Worm (Caenorhabditis elegans) whole organism, late embryonic: ENCODE measurements around the gene nas-24.

Experiments
- F13H6.1 ChIP-seq: sonication (generic microtip); optimal IDR thresholded peaks from 2 replicates; lab custom pipeline; 2016; ENCODE audit warnings: missing genetic modification characterization, missing compliant biosample characterization
- K09A11.1 ChIP-seq: sonication (generic microtip); optimal IDR thresholded peaks from 2 replicates; lab custom pipeline; 2017; ENCODE audit warnings: antibody characterized with exemption, mild to moderate bottlenecking, missing genetic modification characterization, missing compliant biosample characterization; ENCODE audit not compliant: insufficient read depth
- Y22D7AL.16 ChIP-seq: sonication (generic microtip); optimal IDR thresholded peaks from 2 replicates; lab custom pipeline; 2016; ENCODE audit warnings: missing genetic modification characterization, missing compliant biosample characterization
- ahr-1 ChIP-seq: sonication (generic microtip); optimal IDR thresholded peaks from 2 replicates; lab custom pipeline; 2016; ENCODE audit warnings: missing genetic modification characterization, missing compliant biosample characterization
- ceh-14 ChIP-seq: sonication (generic microtip); optimal IDR thresholded peaks from 2 replicates; lab custom pipeline; 2016; ENCODE audit warnings: missing genotype, missing genetic modification characterization, missing compliant biosample characterization
- ceh-18 ChIP-seq: sonication (generic microtip); optimal IDR thresholded peaks from 2 replicates; lab custom pipeline; 2016; ENCODE audit warnings: missing genetic modification characterization, missing compliant biosample characterization
- ceh-19 ChIP-seq: fragments of 200-800 bp; sonication (Bioruptor generic); optimal IDR thresholded peaks from 2 replicates; lab custom pipeline; 2018; ENCODE audit warnings: mild to moderate bottlenecking, missing genetic modification characterization, missing compliant biosample characterization
- ceh-2 ChIP-seq: sonication (generic microtip); optimal IDR thresholded peaks from 2 replicates; lab custom pipeline; 2016; ENCODE audit warnings: missing genotype, missing genetic modification characterization, missing compliant biosample characterization
- ceh-22 ChIP-seq: sonication (generic microtip); optimal IDR thresholded peaks from 2 replicates; lab custom pipeline; 2017; ENCODE audit warnings: missing biosample characterization, missing genetic modification characterization
- ceh-30 ChIP-seq: fragments of 150-350 bp; optimal IDR thresholded peaks from 2 replicates; lab custom pipeline; 2014; ENCODE audit warnings: missing biosample characterization, missing genetic modification characterization
- ceh-31 ChIP-seq: sonication (generic microtip); optimal IDR thresholded peaks from 2 replicates; lab custom pipeline; 2016; ENCODE audit warnings: missing genetic modification characterization, missing compliant biosample characterization
- ceh-34 ChIP-seq: sonication (generic microtip); optimal IDR thresholded peaks from 2 replicates; lab custom pipeline; 2016; ENCODE audit warnings: mild to moderate bottlenecking, missing genetic modification characterization, missing compliant biosample characterization
- ceh-48 ChIP-seq: sonication (generic microtip); optimal IDR thresholded peaks from 2 replicates; lab custom pipeline; 2016; ENCODE audit warnings: missing genetic modification characterization, inconsistent platforms, missing compliant biosample characterization
- che-1 ChIP-seq: sonication (generic microtip); optimal IDR thresholded peaks from 2 replicates; lab custom pipeline; 2016; ENCODE audit warnings: mild to moderate bottlenecking, missing genetic modification characterization, missing compliant biosample characterization
- dmd-4 ChIP-seq: sonication (generic microtip); optimal IDR thresholded peaks from 2 replicates; lab custom pipeline; 2016; ENCODE audit warnings: borderline replicate concordance, missing genetic modification characterization, missing compliant biosample characterization
- dve-1 ChIP-seq: sonication (generic microtip); optimal IDR thresholded peaks from 2 replicates; lab custom pipeline; 2017; ENCODE audit warnings: antibody characterized with exemption, mild to moderate bottlenecking, missing genetic modification characterization, missing compliant biosample characterization
- elt-2 ChIP-seq: sonication (generic microtip); optimal IDR thresholded peaks from 2 replicates; lab custom pipeline; 2016; ENCODE audit warnings: missing genetic modification reagents, missing genetic modification characterization, missing compliant biosample characterization
- elt-4 ChIP-seq: sonication (generic microtip); optimal IDR thresholded peaks from 2 replicates; lab custom pipeline; 2016; ENCODE audit warnings: missing genetic modification characterization, missing compliant biosample characterization
- ets-4 ChIP-seq: sonication (generic microtip); optimal IDR thresholded peaks from 2 replicates; lab custom pipeline; 2016; ENCODE audit warnings: missing genetic modification characterization, missing compliant biosample characterization
- gmeb-2 ChIP-seq: sonication (generic microtip); optimal IDR thresholded peaks from 2 replicates; lab custom pipeline; 2016; ENCODE audit warnings: missing genetic modification characterization, inconsistent platforms, missing compliant biosample characterization
- hlh-30 ChIP-seq: sonication (generic microtip); optimal IDR thresholded peaks from 2 replicates; lab custom pipeline; 2017; ENCODE audit warnings: antibody characterized with exemption, missing genetic modification characterization, missing compliant biosample characterization; ENCODE audit not compliant: insufficient read depth
- hlh-8 ChIP-seq: sonication (generic microtip); optimal IDR thresholded peaks from 2 replicates; lab custom pipeline; 2016; ENCODE audit warnings: missing genotype, missing genetic modification characterization, missing compliant biosample characterization
- lin-11 ChIP-seq: fragments of 200-800 bp; sonication (Bioruptor generic); optimal IDR thresholded peaks from 2 replicates; lab custom pipeline; 2018; ENCODE audit warnings: mild to moderate bottlenecking, missing genetic modification characterization, missing compliant biosample characterization
- nfya-1 ChIP-seq: sonication (generic microtip); optimal IDR thresholded peaks from 2 replicates; lab custom pipeline; 2017; ENCODE audit warnings: missing genetic modification characterization, mild to moderate bottlenecking, missing compliant biosample characterization, antibody characterized with exemption, moderate library complexity
- nhr-11 ChIP-seq: fragments of 150-350 bp; optimal IDR thresholded peaks from 2 replicates; lab custom pipeline; 2014; ENCODE audit warnings: missing biosample characterization, missing genetic modification characterization
- npax-4 ChIP-seq: sonication (generic microtip); optimal IDR thresholded peaks from 2 replicates; lab custom pipeline; 2016; ENCODE audit warnings: missing genetic modification characterization, missing compliant biosample characterization
- odd-2 ChIP-seq: sonication (generic microtip); optimal IDR thresholded peaks from 2 replicates; lab custom pipeline; 2017; ENCODE audit warnings: antibody characterized with exemption, mild to moderate bottlenecking, missing genetic modification characterization, missing compliant biosample characterization
- pag-3 ChIP-seq: sonication (generic microtip); optimal IDR thresholded peaks from 2 replicates; lab custom pipeline; 2016; ENCODE audit warnings: missing compliant biosample characterization, missing genetic modification characterization, borderline replicate concordance
- pax-1 ChIP-seq: fragments of 150-350 bp; optimal IDR thresholded peaks from 2 replicates; lab custom pipeline; 2014; ENCODE audit warnings: missing biosample characterization, missing genetic modification characterization
- pha-2 ChIP-seq: sonication (generic microtip); optimal IDR thresholded peaks from 2 replicates; lab custom pipeline; 2017; ENCODE audit warnings: mild to moderate bottlenecking, missing genetic modification characterization, missing compliant biosample characterization
- pha-4 ChIP-seq: fragments of 150-350 bp; optimal IDR thresholded peaks from 2 replicates; lab custom pipeline; 2018; ENCODE audit warnings: missing biosample characterization, missing genetic modification reagents, missing genetic modification characterization
- pros-1 ChIP-seq: fragments of 150-350 bp; optimal IDR thresholded peaks from 2 replicates; lab custom pipeline; 2014; ENCODE audit warnings: missing biosample characterization, missing genetic modification reagents, missing genetic modification characterization
- ref-2 ChIP-seq: sonication (generic microtip); optimal IDR thresholded peaks from 2 replicates; lab custom pipeline; 2016; ENCODE audit warnings: missing genetic modification characterization, missing compliant biosample characterization
- rnt-1 ChIP-seq: sonication (generic microtip); optimal IDR thresholded peaks from 2 replicates; lab custom pipeline; 2016; ENCODE audit warnings: missing genetic modification characterization, missing compliant biosample characterization
- sdc-2 ChIP-seq: sonication (generic microtip); optimal IDR thresholded peaks from 2 replicates; lab custom pipeline; 2016; ENCODE audit warnings: missing genotype, missing genetic modification characterization, missing compliant biosample characterization
- sox-2 ChIP-seq: fragments of 200-800 bp; sonication (Bioruptor generic); IDR thresholded peaks from 2 replicates; pipeline ENCODE4 v1.3.6; 2022; ENCODE audit warnings: missing genetic modification reagents, missing genetic modification characterization, missing compliant biosample characterization
- sox-4 ChIP-seq: sonication (generic microtip); optimal IDR thresholded peaks from 2 replicates; lab custom pipeline; 2017; ENCODE audit warnings: mild to moderate bottlenecking, missing genetic modification characterization, inconsistent platforms, missing compliant biosample characterization
- syd-9 ChIP-seq: sonication (generic microtip); optimal IDR thresholded peaks from 2 replicates; lab custom pipeline; 2016; ENCODE audit warnings: mild to moderate bottlenecking, missing genetic modification characterization, moderate library complexity, missing compliant biosample characterization
- tbx-2 ChIP-seq: sonication (generic microtip); optimal IDR thresholded peaks from 2 replicates; lab custom pipeline; 2016; ENCODE audit warnings: missing genetic modification characterization, missing compliant biosample characterization
- tbx-7 ChIP-seq: sonication (generic microtip); optimal IDR thresholded peaks from 2 replicates; lab custom pipeline; 2016; ENCODE audit warnings: missing genotype, missing genetic modification characterization, missing compliant biosample characterization
- unc-42 ChIP-seq: sonication (generic microtip); optimal IDR thresholded peaks from 2 replicates; lab custom pipeline; 2016; ENCODE audit warnings: missing genotype, missing genetic modification characterization, missing compliant biosample characterization
- unc-55 ChIP-seq: sonication (generic microtip); optimal IDR thresholded peaks from 2 replicates; lab custom pipeline; 2017; ENCODE audit warnings: missing biosample characterization, missing genetic modification reagents, missing genetic modification characterization
- unc-86 ChIP-seq: sonication (generic microtip); optimal IDR thresholded peaks from 2 replicates; lab custom pipeline; 2016; ENCODE audit warnings: missing genetic modification characterization, missing compliant biosample characterization
- zip-5 ChIP-seq: sonication (generic microtip); optimal IDR thresholded peaks from 2 replicates; lab custom pipeline; 2016; ENCODE audit warnings: missing genetic modification characterization, missing compliant biosample characterization

nas-24 gene

ce11 chrV:13808462-13808867 lies 39.3 kb downstream of the nas-24 start:
- TF ChIP-seq unc-42 (peak; percentile 53), elt-2 (tag; lab: Kevin White, UChicago) (peak; percentile 18), ceh-31 (tag; lab: Kevin White, UChicago) (peak; percentile 77), nfya-1 (tag; lab: Kevin White, UChicago) (peak; percentile 79), F13H6.1 (tag; lab: Kevin White, UChicago) (peak; percentile 33), rnt-1 (tag; lab: Kevin White, UChicago) (peak; percentile 39), tbx-2 (tag; lab: Kevin White, UChicago) (peak; percentile 82), syd-9 (tag; lab: Kevin White, UChicago) (peak; percentile 50), pax-1 (peak; percentile 12), unc-55 (GFP tag; lab: Kevin White, UChicago) (peak; percentile 36), zip-5 (tag; lab: Kevin White, UChicago) (no peak), ceh-30 (tag; lab: Kevin White, UChicago) (peak; percentile 9), ceh-34 (peak; percentile 81), ceh-14 (tag; lab: Kevin White, UChicago) (peak; percentile 6), pros-1 (tag; lab: Kevin White, UChicago) (peak; percentile 49), ahr-1 (tag; lab: Kevin White, UChicago) (no peak), hlh-30 (tag; lab: Kevin White, UChicago) (peak; percentile 59), ceh-2 (tag; lab: Kevin White, UChicago) (peak; percentile 42), sox-4 (no peak), unc-86 (tag; lab: Kevin White, UChicago) (no peak), npax-4 (no peak), sdc-2 (tag; lab: Kevin White, UChicago) (peak; percentile 17), che-1 (no peak), ceh-18 (peak; percentile 72), hlh-8 (tag; lab: Kevin White, UChicago) (peak; percentile 44), K09A11.1 (tag; lab: Kevin White, UChicago) (no peak), pag-3 (tag; lab: Kevin White, UChicago) (no peak), elt-4 (tag; lab: Kevin White, UChicago) (no peak), sox-2 (peak; percentile 13; the same call in 1 of the 2 replicates), ref-2 (tag; lab: Kevin White, UChicago) (peak; percentile 75)

- TF ChIP-seq pha-4 (tag; lab: Kevin White, UChicago) (no peak), unc-42 (peak; percentile 68)
Observed at ce11 chrV:13812330-13812729, 43.1 kb downstream of the nas-24 start.

- TF ChIP-seq hlh-8 (tag; lab: Kevin White, UChicago) (no peak), ceh-22 (tag; lab: Kevin White, UChicago) (no peak), ceh-30 (tag; lab: Kevin White, UChicago) (no peak), dmd-4 (tag; lab: Kevin White, UChicago) (no peak), Y22D7AL.16 (no peak), dve-1 (tag; lab: Kevin White, UChicago) (no peak), ceh-19 (GFP tag; lab: Kevin White, UChicago) (no peak), odd-2 (tag; lab: Kevin White, UChicago) (no peak), gmeb-2 (tag; lab: Kevin White, UChicago) (no peak), elt-4 (tag; lab: Kevin White, UChicago) (no peak), ceh-48 (no peak), pha-2 (tag; lab: Kevin White, UChicago) (no peak), pros-1 (tag; lab: Kevin White, UChicago) (no peak), tbx-7 (no peak), lin-11 (tag; lab: Kevin White, UChicago) (no peak), ets-4 (tag; lab: Kevin White, UChicago) (no peak), nhr-11 (tag; lab: Kevin White, UChicago) (no peak)
Observed at ce11 chrV:13812931-13813330, 43.7 kb downstream of the nas-24 start, which contains the start of gene ceh-24. Gene ceh-24 (plus strand): TSS chrV:13813231.
